Worm (Caenorhabditis elegans): Measurements from ENCODE around the gene capg-2.
A peak's percentile ranks its signal among the peaks of the same experiment; 100 is the strongest.

Gene capg-2

DNA sequence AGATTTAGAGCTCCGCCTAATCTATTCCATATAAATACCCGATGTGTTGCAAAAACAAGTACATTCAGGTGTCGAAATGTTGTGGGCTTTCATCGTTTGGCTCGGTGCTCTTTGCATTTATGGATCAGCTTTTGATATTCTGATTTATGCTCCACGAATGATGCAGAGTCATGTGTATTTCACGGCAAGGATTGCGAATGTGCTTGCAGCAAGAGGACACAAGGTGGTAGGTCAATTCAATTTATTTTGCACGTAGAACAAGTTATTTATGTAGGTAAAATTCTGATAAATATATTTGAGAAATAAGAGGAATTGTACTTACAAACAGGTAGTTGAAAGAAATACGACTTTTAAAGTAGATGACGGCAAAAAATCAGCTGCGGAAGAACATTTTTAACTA, 12.8 kb upstream of the capg-2 start, which contains the start of gene ugt-56:
TSS of gene ugt-56 (plus strand) at position 61 of the 400 bp plus-strand sequence.
- TF ChIP-seq ceh-82 (tag; optimal IDR thresholded peaks at IDR 0.05) (no peak), unc-39 (tag; optimal IDR thresholded peaks at IDR 0.05) (no peak), nhr-6 (tag; optimal IDR thresholded peaks at IDR 0.05) (no peak), peb-1 (tag; optimal IDR thresholded peaks at IDR 0.05) (no peak), nhr-25 (tag; optimal IDR thresholded peaks at IDR 0.05) (no peak), F13H6.1 (tag; optimal IDR thresholded peaks at IDR 0.05) (no peak)

DNA sequence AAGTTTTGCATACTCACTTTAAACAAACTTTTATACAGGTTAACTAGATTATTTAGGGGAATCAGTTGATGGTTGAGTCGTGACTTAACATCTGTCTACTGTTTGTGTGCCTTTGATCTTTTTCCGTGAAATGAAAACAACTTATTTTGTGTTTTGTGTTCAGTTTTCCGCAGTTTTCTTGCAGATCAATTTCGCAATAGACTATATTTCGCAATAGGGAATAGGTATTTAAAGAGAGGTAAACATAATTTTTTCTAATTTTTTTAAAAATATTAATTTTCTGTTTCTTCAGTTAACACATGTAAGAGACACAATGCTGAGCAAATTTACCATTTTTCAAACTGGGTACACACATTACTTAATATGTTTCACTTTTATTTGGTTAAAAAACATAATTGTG, 10.3 kb upstream of the capg-2 start, which contains the start of gene tbb-6:
TSS of gene tbb-6 (plus strand) at position 155 of the 400 bp plus-strand sequence.
- TF ChIP-seq dmd-4 (tag; optimal IDR thresholded peaks at IDR 0.05) (no peak), C34F6.9 (tag; optimal IDR thresholded peaks at IDR 0.05) (peak; percentile 34)

- TF ChIP-seq mbf-1 (tag; optimal IDR thresholded peaks at IDR 0.05) (no peak), peb-1 (tag; optimal IDR thresholded peaks at IDR 0.05) (no peak), zag-1 (tag; optimal IDR thresholded peaks at IDR 0.05) (no peak), lin-39 (tag; optimal IDR thresholded peaks at IDR 0.05) (no peak), mdl-1 (tag; optimal IDR thresholded peaks at IDR 0.05) (no peak), gmeb-1 (tag; optimal IDR thresholded peaks at IDR 0.05) (no peak), lin-13 (GFP tag; optimal IDR thresholded peaks at IDR 0.05) (no peak), nhr-21 (tag; optimal IDR thresholded peaks at IDR 0.05) (no peak), nhr-77 (tag; optimal IDR thresholded peaks at IDR 0.05) (no peak), nhr-23 (tag; optimal IDR thresholded peaks at IDR 0.05) (no peak), F13H6.1 (tag; optimal IDR thresholded peaks at IDR 0.05) (no peak), skn-1 (tag; optimal IDR thresholded peaks at IDR 0.05) (no peak), dmd-4 (tag; optimal IDR thresholded peaks at IDR 0.05) (no peak), nhr-237 (tag; optimal IDR thresholded peaks at IDR 0.05) (no peak), aly-2 (tag; optimal IDR thresholded peaks at IDR 0.05) (no peak)
These were observed 8.0 kb upstream of the capg-2 start, which contains the start of gene ssp-35 for ce11 chrV:12263723-12264122. TSS of gene ssp-35 (minus strand) at chrV:12263823.

DNA sequence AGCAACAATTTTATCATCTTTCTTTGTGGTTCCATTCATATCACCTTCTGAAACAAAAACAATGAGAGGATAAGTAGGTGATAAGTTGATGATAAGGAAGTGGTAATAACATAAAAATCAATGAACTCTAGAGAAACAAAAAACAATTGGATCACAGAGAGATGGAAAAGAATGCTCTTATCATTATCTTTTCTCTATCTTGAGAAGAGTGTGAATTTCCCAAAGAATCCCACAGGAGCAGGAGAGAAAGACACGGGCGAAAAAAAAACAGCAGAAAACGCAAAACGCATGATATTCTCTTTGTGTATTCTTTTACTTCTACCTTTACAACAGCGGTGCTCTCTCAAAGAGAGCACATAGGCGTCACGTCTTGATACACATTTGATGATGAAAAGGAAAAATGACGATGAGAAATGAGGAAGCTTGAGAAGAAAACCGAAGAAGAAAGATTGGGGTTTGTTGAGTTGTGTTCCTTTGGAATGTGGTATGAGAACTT, 2.4 kb upstream of the capg-2 start, which contains the start of gene twk-24:
TSS of gene twk-24 (minus strand) at position 51 of the 496 bp plus-strand sequence.
- TF ChIP-seq ztf-1 (GFP tag; conservative IDR thresholded peaks at IDR 0.05) (no peak), sma-9 (GFP tag; optimal IDR thresholded peaks at IDR 0.05) (peak; percentile 38), sma-9 (tag; optimal IDR thresholded peaks at IDR 0.05) (no peak), ama-1 (optimal IDR thresholded peaks at IDR 0.05) (no peak), mbf-1 (tag; optimal IDR thresholded peaks at IDR 0.05) (no peak), alr-1 (tag; optimal IDR thresholded peaks at IDR 0.05) (no peak), nhr-129 (tag; optimal IDR thresholded peaks at IDR 0.05) (peak; percentile 45)

- TF ChIP-seq nhr-237 (tag; optimal IDR thresholded peaks at IDR 0.05) = no peak
- TF ChIP-seq elt-1 (tag; optimal IDR thresholded peaks at IDR 0.05) = no peak
- no peak for TF ChIP-seq C34F6.9 (tag; optimal IDR thresholded peaks at IDR 0.05)
- TF ChIP-seq ama-1 (optimal IDR thresholded peaks at IDR 0.05) = no peak
- TF ChIP-seq nhr-129 (tag; optimal IDR thresholded peaks at IDR 0.05) = no peak
These were observed 4.0 kb downstream of the capg-2 start for ce11 chrV:12275714-12276113.

- TF ChIP-seq nhr-23 (tag; optimal IDR thresholded peaks at IDR 0.05) (no peak), blmp-1 (tag; optimal IDR thresholded peaks at IDR 0.05; ENCODE audit: insufficient read depth) (no peak), aly-2 (tag; optimal IDR thresholded peaks at IDR 0.05) (no peak), egl-27 (tag; optimal IDR thresholded peaks at IDR 0.05) (no peak), unc-39 (tag; optimal IDR thresholded peaks at IDR 0.05) (no peak), nhr-12 (tag; optimal IDR thresholded peaks at IDR 0.05) (no peak), snpc-4 (tag; optimal IDR thresholded peaks at IDR 0.05) (no peak)
These were observed 5.3 kb downstream of the capg-2 start, which contains the start of gene bnc-1 for ce11 chrV:12276946-12277345. TSS of gene bnc-1 (minus strand) at chrV:12277046.

ce11 chrV:12281508-12281907, 9.8 kb downstream of the capg-2 start:
- no peak for TF ChIP-seq ztf-1 (GFP tag; conservative IDR thresholded peaks at IDR 0.05)
- TF ChIP-seq egl-27 (tag; optimal IDR thresholded peaks at IDR 0.05) = no peak
- TF ChIP-seq mdl-1 (tag; optimal IDR thresholded peaks at IDR 0.05) = no peak
- no peak for TF ChIP-seq snpc-4 (tag; optimal IDR thresholded peaks at IDR 0.05)
